Fruit fly (Drosophila melanogaster) whole organism, embryonic: ENCODE results near the gene Or22c.

ENCODE experiments used
- ATbp ChIP-seq: fragments of 200-800 bp; sonication (Bioruptor generic); optimal IDR thresholded peaks from 2 replicates; lab custom pipeline; 2017; ENCODE audit warnings: missing biosample characterization, mild to moderate bottlenecking, missing genetic modification characterization, missing genetic modification reagents
- Ada2b ChIP-seq: fragments of 200-800 bp; sonication (Bioruptor generic); IDR thresholded peaks from 2 replicates; pipeline ENCODE4 v1.3.6; 2022; ENCODE audit warnings: missing biosample characterization, missing genetic modification characterization
- Antp ChIP-seq: fragments of 200-800 bp; sonication (Bioruptor generic); optimal IDR thresholded peaks from 3 replicates; lab custom pipeline; 2016; ENCODE audit warnings: missing biosample characterization, missing genetic modification characterization
- Atf3 ChIP-seq: fragments of 200-800 bp; sonication (Bioruptor generic); optimal IDR thresholded peaks from 3 replicates; lab custom pipeline; 2016; ENCODE audit warnings: missing biosample characterization, missing genetic modification characterization
- B-H1 ChIP-seq: fragments of 200-800 bp; sonication (Bioruptor generic); IDR thresholded peaks from 3 replicates; pipeline ENCODE4 v1.3.6; 2022; ENCODE audit warnings: missing biosample characterization, missing genetic modification characterization
- Bdp1 ChIP-seq: fragments of 200-800 bp; sonication (Bioruptor generic); optimal IDR thresholded peaks from 3 replicates; lab custom pipeline; 2016; ENCODE audit warnings: missing biosample characterization, missing genetic modification characterization
- Blimp-1 ChIP-seq: fragments of 200-800 bp; sonication (Bioruptor generic); optimal IDR thresholded peaks from 3 replicates; lab custom pipeline; 2018; ENCODE audit warnings: missing biosample characterization, missing genetic modification characterization, mild to moderate bottlenecking, moderate library complexity, missing genetic modification reagents
- CG10979 ChIP-seq: fragments of 200-800 bp; sonication (Bioruptor generic); optimal IDR thresholded peaks from 2 replicates; lab custom pipeline; 2018; ENCODE audit warnings: missing biosample characterization, mild to moderate bottlenecking, missing genetic modification characterization, moderate library complexity
- CG11085 ChIP-seq: fragments of 200-800 bp; sonication (Bioruptor generic); IDR thresholded peaks from 2 replicates; pipeline ENCODE4 v1.3.6; 2022; ENCODE audit warnings: missing biosample characterization, missing genetic modification characterization
- CG12071 ChIP-seq: fragments of 200-800 bp; sonication (Bioruptor generic); optimal IDR thresholded peaks from 3 replicates; lab custom pipeline; 2018; ENCODE audit warnings: missing biosample characterization, mild to moderate bottlenecking, missing genetic modification characterization
- CG12659 ChIP-seq: fragments of 200-800 bp; sonication (Bioruptor generic); optimal IDR thresholded peaks from 3 replicates; lab custom pipeline; 2017; ENCODE audit warnings: mild to moderate bottlenecking, missing biosample characterization, missing genetic modification reagents, missing genetic modification characterization
- CG13424 ChIP-seq: fragments of 200-800 bp; sonication (Bioruptor generic); optimal IDR thresholded peaks from 2 replicates; lab custom pipeline; 2019; ENCODE audit warnings: missing biosample characterization, mild to moderate bottlenecking, missing genetic modification characterization, moderate library complexity
- CG13624 ChIP-seq: fragments of 200-800 bp; sonication (Bioruptor generic); optimal IDR thresholded peaks from 2 replicates; lab custom pipeline; 2016; ENCODE audit warnings: missing biosample characterization, missing genetic modification characterization
- CG14710 ChIP-seq: fragments of 200-800 bp; sonication (Bioruptor generic); optimal IDR thresholded peaks from 3 replicates; lab custom pipeline; 2019; ENCODE audit warnings: missing biosample characterization, mild to moderate bottlenecking, missing genetic modification characterization, moderate library complexity
- CG1529 ChIP-seq: fragments of 200-800 bp; sonication (Bioruptor generic); optimal IDR thresholded peaks from 3 replicates; lab custom pipeline; 2018; ENCODE audit warnings: missing biosample characterization, missing genetic modification characterization
- CG16815 ChIP-seq: fragments of 200-800 bp; sonication (Bioruptor generic); optimal IDR thresholded peaks from 3 replicates; lab custom pipeline; 2017; ENCODE audit warnings: missing biosample characterization, mild to moderate bottlenecking, missing genetic modification characterization
- CG2120 ChIP-seq: fragments of 200-800 bp; sonication (Bioruptor generic); optimal IDR thresholded peaks from 3 replicates; lab custom pipeline; 2016; ENCODE audit warnings: missing biosample characterization, missing genetic modification characterization
- CG2129 ChIP-seq: fragments of 200-800 bp; sonication (Bioruptor generic); IDR thresholded peaks from 2 replicates; pipeline ENCODE4 v1.3.6; 2022; ENCODE audit warnings: missing biosample characterization, missing genetic modification characterization; ENCODE audit not compliant: partially characterized antibody
- CG2199 ChIP-seq: fragments of 200-800 bp; sonication (Bioruptor generic); IDR thresholded peaks from 3 replicates; pipeline ENCODE4 v1.3.6; 2022; ENCODE audit warnings: missing biosample characterization, missing genetic modification characterization
- CG30020 ChIP-seq: fragments of 200-800 bp; optimal IDR thresholded peaks from 2 replicates; lab custom pipeline; 2019; ENCODE audit warnings: missing biosample characterization, mild to moderate bottlenecking, missing genetic modification characterization, moderate library complexity
- CG4404 ChIP-seq: fragments of 200-800 bp; sonication (Bioruptor generic); IDR thresholded peaks from 2 replicates; pipeline ENCODE4 v1.3.6; 2022; ENCODE audit warnings: missing biosample characterization, missing genetic modification characterization
- CG6254 ChIP-seq: fragments of 200-800 bp; sonication (Bioruptor generic); optimal IDR thresholded peaks from 3 replicates; lab custom pipeline; 2017; ENCODE audit warnings: mild to moderate bottlenecking, missing biosample characterization, missing genetic modification reagents, missing genetic modification characterization
- CG7839 ChIP-seq: fragments of 200-800 bp; sonication (Bioruptor generic); optimal IDR thresholded peaks from 3 replicates; lab custom pipeline; 2018; ENCODE audit warnings: missing biosample characterization, mild to moderate bottlenecking, missing genetic modification characterization, moderate library complexity
- CG9437 ChIP-seq: fragments of 200-800 bp; sonication (Bioruptor generic); optimal IDR thresholded peaks from 2 replicates; lab custom pipeline; 2018; ENCODE audit warnings: missing biosample characterization, mild to moderate bottlenecking, missing genetic modification characterization
- CG9609 ChIP-seq: fragments of 200-800 bp; sonication (Bioruptor generic); optimal IDR thresholded peaks from 3 replicates; lab custom pipeline; 2016; ENCODE audit warnings: missing biosample characterization, missing genetic modification characterization
- CG9727 ChIP-seq: fragments of 200-800 bp; sonication (Bioruptor generic); optimal IDR thresholded peaks from 3 replicates; lab custom pipeline; 2017; ENCODE audit warnings: missing biosample characterization, mild to moderate bottlenecking, missing genetic modification characterization
- CrebB ChIP-seq: fragments of 200-800 bp; sonication (Bioruptor generic); optimal IDR thresholded peaks from 3 replicates; lab custom pipeline; 2018; ENCODE audit warnings: missing biosample characterization, mild to moderate bottlenecking, missing genetic modification characterization
- Doc2 ChIP-seq: fragments of 200-800 bp; sonication (Bioruptor generic); IDR thresholded peaks from 2 replicates; pipeline ENCODE4 v1.3.6; 2022; ENCODE audit warnings: missing biosample characterization, missing genetic modification characterization
- NC2β ChIP-seq: fragments of 200-800 bp; sonication (Bioruptor generic); optimal IDR thresholded peaks from 2 replicates; lab custom pipeline; 2016; ENCODE audit warnings: missing biosample characterization, missing genetic modification characterization
- Optix ChIP-seq: fragments of 200-800 bp; sonication (Bioruptor generic); IDR thresholded peaks from 3 replicates; pipeline ENCODE4 v1.3.6; 2022; ENCODE audit warnings: missing biosample characterization, missing genetic modification characterization
- Rfx ChIP-seq: fragments of 200-800 bp; sonication (Bioruptor generic); IDR thresholded peaks from 2 replicates; pipeline ENCODE4 v1.3.6; 2022; ENCODE audit warnings: missing biosample characterization, missing genetic modification characterization
- Sry-δ ChIP-seq: fragments of 200-800 bp; sonication (Bioruptor generic); optimal IDR thresholded peaks from 2 replicates; lab custom pipeline; 2016; ENCODE audit warnings: missing biosample characterization, missing genetic modification characterization
- croc ChIP-seq: fragments of 200-800 bp; sonication (Bioruptor generic); conservative IDR thresholded peaks from 3 replicates; pipeline ENCODE4 v1.3.6; 2022; ENCODE audit warnings: missing biosample characterization, missing genetic modification characterization
- dmrt11E ChIP-seq: fragments of 200-800 bp; sonication (Bioruptor generic); optimal IDR thresholded peaks from 3 replicates; lab custom pipeline; 2018; ENCODE audit warnings: missing biosample characterization, mild to moderate bottlenecking, missing genetic modification characterization, moderate library complexity
- ems ChIP-seq: fragments of 200-800 bp; sonication (Bioruptor generic); optimal IDR thresholded peaks from 3 replicates; lab custom pipeline; 2016; ENCODE audit warnings: missing biosample characterization, missing genetic modification characterization
- fd3F ChIP-seq: fragments of 200-800 bp; sonication (Bioruptor generic); optimal IDR thresholded peaks from 2 replicates; lab custom pipeline; 2018; ENCODE audit warnings: missing biosample characterization, mild to moderate bottlenecking, missing genetic modification characterization, moderate library complexity
- fd96Cb ChIP-seq: fragments of 200-800 bp; sonication (Bioruptor generic); optimal IDR thresholded peaks from 2 replicates; lab custom pipeline; 2018; ENCODE audit warnings: missing biosample characterization, mild to moderate bottlenecking, missing genetic modification characterization, moderate library complexity
- grn ChIP-seq: fragments of 200-800 bp; sonication (Bioruptor generic); optimal IDR thresholded peaks from 3 replicates; lab custom pipeline; 2017; ENCODE audit warnings: missing biosample characterization, missing genetic modification characterization
- inv ChIP-seq: fragments of 200-800 bp; sonication (Bioruptor generic); IDR thresholded peaks from 2 replicates; pipeline ENCODE4 v1.3.6; 2022; ENCODE audit warnings: missing biosample characterization, missing genetic modification characterization; ENCODE audit not compliant: partially characterized antibody
- lov ChIP-seq, 2 experiments: fragments of 200-800 bp in 1 of 2; fragments of >200 bp in 1 of 2; sonication (Bioruptor generic) in 1 of 2; IDR thresholded peaks in 1 of 2; optimal IDR thresholded peaks in 1 of 2; 2 replicates in 1 of 2; 3 replicates in 1 of 2; pipeline versions ENCODE4 v1.3.6 to Lab custom; 2017 to 2022; ENCODE audit warnings: missing biosample characterization in 1 of 2, missing genetic modification characterization in 1 of 2
- mirr ChIP-seq: fragments of 200-800 bp; sonication (Bioruptor generic); optimal IDR thresholded peaks from 3 replicates; lab custom pipeline; 2018; ENCODE audit warnings: missing biosample characterization, mild to moderate bottlenecking, missing genetic modification characterization
- pfk ChIP-seq: fragments of 200-800 bp; sonication (Bioruptor generic); optimal IDR thresholded peaks from 2 replicates; lab custom pipeline; 2018; ENCODE audit warnings: missing biosample characterization, mild to moderate bottlenecking, missing genetic modification characterization, moderate library complexity
- prd ChIP-seq, 3 experiments: fragments of >200 bp in 2 of 3; fragments of 200-800 bp in 1 of 3; sonication (Bioruptor generic) in 1 of 3; optimal IDR thresholded peaks in 2 of 3; IDR thresholded peaks in 1 of 3; 2 replicates in 2 of 3; 3 replicates in 1 of 3; pipeline versions ENCODE4 v1.3.6 to Lab custom; 2017 to 2022; ENCODE audit warnings: missing biosample characterization in 1 of 3, missing genetic modification characterization in 1 of 3
- pros ChIP-seq: fragments of 200-800 bp; sonication (Bioruptor generic); optimal IDR thresholded peaks from 3 replicates; lab custom pipeline; 2019; ENCODE audit warnings: missing biosample characterization, mild to moderate bottlenecking, missing genetic modification characterization, moderate library complexity
- psq ChIP-seq: fragments of 200-800 bp; sonication (Bioruptor generic); optimal IDR thresholded peaks from 2 replicates; lab custom pipeline; 2017; ENCODE audit warnings: missing biosample characterization, missing genetic modification characterization
- run ChIP-seq: fragments of 200-800 bp; sonication (Bioruptor generic); optimal IDR thresholded peaks from 3 replicates; lab custom pipeline; 2018; ENCODE audit warnings: missing biosample characterization, mild to moderate bottlenecking, missing genetic modification characterization
- sd ChIP-seq: fragments of 200-800 bp; sonication (Bioruptor generic); optimal IDR thresholded peaks from 3 replicates; lab custom pipeline; 2018; ENCODE audit warnings: missing biosample characterization, mild to moderate bottlenecking, missing genetic modification characterization, moderate library complexity
- stc ChIP-seq: fragments of 200-800 bp; sonication (Bioruptor generic); IDR thresholded peaks from 2 replicates; pipeline ENCODE4 v1.3.6; 2022; ENCODE audit warnings: missing biosample characterization, missing genetic modification characterization
- sug ChIP-seq: fragments of 200-800 bp; optimal IDR thresholded peaks from 2 replicates; lab custom pipeline; 2019; ENCODE audit warnings: missing biosample characterization, mild to moderate bottlenecking, missing genetic modification characterization, moderate library complexity
- usp ChIP-seq: fragments of >200 bp; optimal IDR thresholded peaks from 2 replicates; lab custom pipeline; 2017; ENCODE audit warnings: missing biosample characterization, missing genetic modification characterization
- zen ChIP-seq: fragments of 200-800 bp; sonication (Bioruptor generic); optimal IDR thresholded peaks from 3 replicates; lab custom pipeline; 2018; ENCODE audit warnings: missing biosample characterization, mild to moderate bottlenecking, missing genetic modification characterization, moderate library complexity

Gene Or22c

DNA sequence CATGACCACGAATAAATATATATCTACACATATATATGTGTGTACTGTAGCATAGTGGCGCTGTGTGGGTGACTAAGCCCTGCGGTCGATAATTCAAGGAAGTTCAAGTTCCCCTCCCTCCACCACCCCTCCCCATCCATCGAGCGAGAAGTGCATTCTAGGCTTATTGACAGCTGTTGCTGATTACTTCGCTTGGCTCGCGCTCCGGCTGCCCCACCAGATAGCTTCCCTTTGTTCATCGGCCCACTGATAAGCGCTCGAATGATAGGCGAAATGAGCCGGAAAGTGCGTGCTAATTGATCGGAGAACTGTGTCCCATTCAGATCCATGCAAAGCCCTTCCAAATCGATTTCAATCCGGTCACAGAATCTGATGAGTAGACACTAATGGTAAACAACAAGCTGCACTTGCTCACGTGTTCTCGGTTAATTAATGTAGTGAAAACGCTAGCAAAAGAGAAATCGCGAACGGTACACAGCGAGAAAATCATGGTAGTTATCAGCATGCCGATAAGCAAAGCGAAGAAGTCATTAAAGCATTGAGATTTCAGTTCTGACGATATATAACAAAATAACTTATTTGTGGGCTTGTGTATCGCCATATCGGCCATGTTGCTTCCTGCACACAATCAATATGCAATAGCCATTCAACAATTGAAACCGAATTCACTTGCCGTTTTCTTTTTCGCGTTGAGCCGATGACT, 16.0 kb upstream of the Or22c start (continued):
- TF ChIP-seq CG1529 (no peak), ATbp (no peak), CG12071 (GFP tag; lab: Kevin White, UChicago) (no peak), sd (no peak), CG7839 (no peak), CG16815 (GFP tag; lab: Kevin White, UChicago) (no peak), fd3F (GFP tag; lab: Kevin White, UChicago) (no peak), CG13624 (no peak), Sry-δ (GFP tag; lab: Kevin White, UChicago) (no peak), CG13424 (tag; lab: Kevin White, UChicago) (no peak), CG30020 (tag; lab: Kevin White, UChicago) (no peak), Bdp1 (no peak), inv (GFP tag; lab: Robert Waterston, UW) (no peak), CG14710 (tag; lab: Kevin White, UChicago) (no peak), Antp (GFP tag; lab: Kevin White, UChicago) (no peak), Rfx (no peak), stc (GFP tag; lab: Robert Waterston, UW) (no peak), sug (tag; lab: Kevin White, UChicago) (peak; percentile 9), zen (no peak), Optix (GFP tag; lab: Robert Waterston, UW) (no peak), Blimp-1 (no peak), grn (GFP tag; lab: Kevin White, UChicago) (peak; percentile 30), psq (GFP tag; lab: Kevin White, UChicago) (no peak), prd (optimal IDR thresholded peaks at IDR 0.05; lab: Kevin White, UChicago) (no peak), prd (GFP tag; IDR thresholded peaks at IDR 0.05; lab: Robert Waterston, UW) (no peak), dmrt11E (no peak), lov (optimal IDR thresholded peaks at IDR 0.05; lab: Kevin White, UChicago) (no peak), lov (GFP tag; IDR thresholded peaks at IDR 0.05; lab: Robert Waterston, UW) (no peak), NC2β (GFP tag; lab: Kevin White, UChicago) (no peak), CG11085 (no peak)

DNA sequence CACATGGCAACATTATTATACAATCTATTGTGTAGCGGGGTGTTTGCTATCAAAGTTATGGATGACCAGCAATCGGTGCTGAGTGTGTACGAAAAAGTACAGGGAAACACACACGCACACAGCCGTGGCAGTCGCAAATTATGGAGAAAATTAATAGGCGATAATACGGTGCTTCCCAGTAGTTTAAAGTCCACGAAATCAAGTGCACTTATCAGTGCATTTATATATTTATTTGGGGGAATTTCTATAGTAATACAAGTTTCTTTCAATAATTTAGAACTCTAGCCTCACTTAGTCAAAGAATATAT, 15.5 kb upstream of the Or22c start:
- TF ChIP-seq CG6254 (GFP tag; lab: Kevin White, UChicago) = no peak
- no peak for TF ChIP-seq run (tag; lab: Kevin White, UChicago)
- no peak for TF ChIP-seq CG2129 (GFP tag; lab: Robert Waterston, UW)
- no peak for TF ChIP-seq CrebB
- TF ChIP-seq usp (GFP tag; lab: Kevin White, UChicago) = no peak
- no peak for TF ChIP-seq ems (GFP tag; lab: Kevin White, UChicago)
- TF ChIP-seq CG9727 (GFP tag; lab: Kevin White, UChicago) = no peak
- no peak for TF ChIP-seq CG4404 (GFP tag; lab: Robert Waterston, UW)
- TF ChIP-seq CG2199 (GFP tag; lab: Robert Waterston, UW) = no peak
- TF ChIP-seq CG9437 = no peak
- TF ChIP-seq CG2120 (GFP tag; lab: Kevin White, UChicago) = peak; percentile 13
- TF ChIP-seq Doc2 (GFP tag; lab: Robert Waterston, UW) = no peak
- no peak for TF ChIP-seq CG10979 (tag; lab: Kevin White, UChicago)
- no peak for TF ChIP-seq fd96Cb (tag; lab: Kevin White, UChicago)
- TF ChIP-seq croc (GFP tag; lab: Robert Waterston, UW) = no peak
- TF ChIP-seq mirr (GFP tag; lab: Kevin White, UChicago) = peak; percentile 28
- TF ChIP-seq pros (GFP tag; lab: Kevin White, UChicago) = no peak
- no peak for TF ChIP-seq CG12659
- TF ChIP-seq B-H1 (GFP tag; lab: Robert Waterston, UW) = no peak
- no peak for TF ChIP-seq CG9609 (GFP tag; lab: Kevin White, UChicago)
- TF ChIP-seq Ada2b = no peak
- no peak for TF ChIP-seq Atf3 (GFP tag; lab: Kevin White, UChicago)
- TF ChIP-seq pfk (GFP tag; lab: Kevin White, UChicago) = no peak
